Worm (Caenorhabditis elegans) whole organism, L2 larva: ENCODE results near the gene prp-40.

ENCODE experiments used
- ama-1 ChIP-seq: fragments of 150-350 bp; optimal IDR thresholded peaks from 2 replicates; lab custom pipeline; 2018; ENCODE audit warnings: inconsistent platforms
- nhr-11 ChIP-seq: fragments of 150-350 bp; optimal IDR thresholded peaks from 2 replicates; lab custom pipeline; 2014; ENCODE audit warnings: missing biosample characterization, missing genetic modification characterization
- snpc-4 ChIP-seq: fragments of 150-350 bp; optimal IDR thresholded peaks from 2 replicates; lab custom pipeline; 2014; ENCODE audit warnings: missing biosample characterization, missing genetic modification characterization

ce11 chrIII:9513006-9513405, 8.9 kb upstream of the prp-40 start:
- TF ChIP-seq snpc-4 (tag; lab: Kevin White, UChicago) (no peak), nhr-11 (tag; lab: Kevin White, UChicago) (no peak), ama-1 (lab: Kevin White, UChicago) (no peak)
